Worm (Caenorhabditis elegans) whole organism, midembryonic: ENCODE data around the gene unc-61.

ENCODE experiments used
- T22C8.4 ChIP-seq: fragments of 200-800 bp; sonication (Bioruptor generic); IDR thresholded peaks from 2 replicates; pipeline ENCODE4 v1.3.6; 2022; ENCODE audit warnings: missing genetic modification characterization, missing compliant biosample characterization
- flt-1 ChIP-seq: fragments of 200-800 bp; sonication (Bioruptor generic); IDR thresholded peaks from 2 replicates; pipeline ENCODE4 v1.3.6; 2022; ENCODE audit warnings: missing genetic modification characterization, missing compliant biosample characterization
- klf-2 ChIP-seq: fragments of 200-800 bp; sonication (Bioruptor generic); conservative IDR thresholded peaks from 2 replicates; pipeline ENCODE4 v1.3.6; 2022; ENCODE audit warnings: missing genetic modification reagents, missing genetic modification characterization, missing compliant biosample characterization
- med-1 ChIP-seq: sonication (generic microtip); optimal IDR thresholded peaks from 2 replicates; lab custom pipeline; 2017; ENCODE audit warnings: missing genetic modification characterization, mild to moderate bottlenecking, missing compliant biosample characterization, antibody characterized with exemption, missing genetic modification reagents; ENCODE audit not compliant: insufficient read depth
- ref-1 ChIP-seq: fragments of 200-800 bp; sonication (Bioruptor generic); conservative IDR thresholded peaks from 2 replicates; pipeline ENCODE4 v1.3.6; 2022; ENCODE audit warnings: missing genetic modification reagents, missing genetic modification characterization, missing compliant biosample characterization
- ztf-29 ChIP-seq: fragments of 200-800 bp; sonication (Bioruptor generic); IDR thresholded peaks from 2 replicates; pipeline ENCODE4 v1.3.6; 2022; ENCODE audit warnings: missing genetic modification reagents, missing genetic modification characterization, missing compliant biosample characterization

- no peak for TF ChIP-seq med-1 (GFP tag; lab: Kevin White, UChicago)
- TF ChIP-seq ztf-29 = no peak
- no peak for TF ChIP-seq ref-1 (GFP tag; lab: Robert Waterston, UW)
- TF ChIP-seq T22C8.4 (GFP tag; lab: Robert Waterston, UW) = no peak
- no peak for TF ChIP-seq flt-1 (GFP tag; lab: Robert Waterston, UW)
- TF ChIP-seq klf-2 (GFP tag; lab: Robert Waterston, UW) = no peak
Measured at ce11 chrV:14698005-14698404, 36.0 kb downstream of the unc-61 start.
